Fruit fly (Drosophila melanogaster) whole organism, embryonic: Measurements from ENCODE around the gene CG13138.

Experiments used
- CG12769 ChIP-seq: fragments of 200-800 bp; sonication (Bioruptor generic); optimal IDR thresholded peaks from 2 replicates; lab custom pipeline; 2019; ENCODE audit warnings: missing biosample characterization, mild to moderate bottlenecking, missing genetic modification characterization, moderate library complexity
- CG14860 ChIP-seq: fragments of 200-800 bp; sonication (Bioruptor generic); IDR thresholded peaks from 3 replicates; pipeline ENCODE4 v1.3.6; 2022; ENCODE audit warnings: missing biosample characterization, missing genetic modification characterization; ENCODE audit not compliant: partially characterized antibody
- CG16779 ChIP-seq: fragments of 200-800 bp; sonication (Bioruptor generic); IDR thresholded peaks from 2 replicates; pipeline ENCODE4 v1.3.6; 2022; ENCODE audit warnings: missing biosample characterization, missing genetic modification characterization
- CG32767 ChIP-seq: fragments of 200-800 bp; sonication (Bioruptor generic); IDR thresholded peaks from 2 replicates; pipeline ENCODE4 v1.3.6; 2022; ENCODE audit warnings: missing biosample characterization, missing genetic modification characterization
- ERR ChIP-seq: fragments of 200-800 bp; sonication (Bioruptor generic); optimal IDR thresholded peaks from 2 replicates; lab custom pipeline; 2016; ENCODE audit warnings: missing biosample characterization, missing genetic modification characterization
- tin ChIP-seq: fragments of 200-800 bp; sonication (Bioruptor generic); optimal IDR thresholded peaks from 3 replicates; lab custom pipeline; 2016; ENCODE audit warnings: missing biosample characterization, missing genetic modification characterization

dm6 chr2L:10261774-10262173, 40.0 kb downstream of the CG13138 start:
- TF ChIP-seq CG32767 (GFP tag; lab: Robert Waterston, UW) (no peak), tin (GFP tag; lab: Kevin White, UChicago) (no peak), CG12769 (tag; lab: Kevin White, UChicago) (no peak), ERR (GFP tag; lab: Kevin White, UChicago) (no peak), CG16779 (no peak), CG14860 (no peak)
